Fruit fly (Drosophila melanogaster) whole organism, prepupa: ENCODE results near the gene Atxn7.

Experiments used
- CG11294 ChIP-seq: fragments of 200-800 bp; sonication (Bioruptor generic); IDR thresholded peaks from 2 replicates; pipeline ENCODE4 v1.3.6; 2022; ENCODE audit warnings: missing biosample characterization, missing genetic modification characterization
- CG1621 ChIP-seq: fragments of 200-800 bp; sonication (Bioruptor generic); optimal IDR thresholded peaks from 3 replicates; lab custom pipeline; 2018; ENCODE audit warnings: missing biosample characterization, mild to moderate bottlenecking, missing genetic modification characterization
- CG32006 ChIP-seq: fragments of 200-800 bp; sonication (Bioruptor generic); optimal IDR thresholded peaks from 3 replicates; lab custom pipeline; 2017; ENCODE audit warnings: missing biosample characterization, mild to moderate bottlenecking, missing genetic modification characterization
- CG4318 ChIP-seq: fragments of 200-800 bp; sonication (Bioruptor generic); optimal IDR thresholded peaks from 3 replicates; lab custom pipeline; 2017; ENCODE audit warnings: missing biosample characterization, mild to moderate bottlenecking, missing genetic modification characterization
- CG8319 ChIP-seq: fragments of 200-800 bp; sonication (Bioruptor generic); optimal IDR thresholded peaks from 3 replicates; lab custom pipeline; 2016; ENCODE audit warnings: missing biosample characterization, missing genetic modification characterization
- Lpt ChIP-seq: fragments of 200-800 bp; sonication (Bioruptor generic); optimal IDR thresholded peaks from 3 replicates; lab custom pipeline; 2016; ENCODE audit warnings: missing biosample characterization, missing genetic modification characterization
- OdsH ChIP-seq: fragments of 200-800 bp; sonication (Bioruptor generic); optimal IDR thresholded peaks from 3 replicates; lab custom pipeline; 2016; ENCODE audit warnings: missing biosample characterization, missing genetic modification characterization
- Smox ChIP-seq: fragments of 200-800 bp; sonication (Bioruptor generic); optimal IDR thresholded peaks from 3 replicates; lab custom pipeline; 2016; ENCODE audit warnings: missing biosample characterization, missing genetic modification characterization
- Sox102F ChIP-seq: fragments of 200-800 bp; sonication (Bioruptor generic); optimal IDR thresholded peaks from 2 replicates; lab custom pipeline; 2016; ENCODE audit warnings: missing biosample characterization, mild to moderate bottlenecking, missing genetic modification characterization
- salr ChIP-seq, 2 experiments: fragments of 200-800 bp; sonication (Bioruptor generic); optimal IDR thresholded peaks; 3 replicates each; lab custom pipeline; 2016 to 2018; ENCODE audit warnings: missing biosample characterization in 2 of 2, missing genetic modification characterization in 2 of 2, mild to moderate bottlenecking in 1 of 2
- ss ChIP-seq, 2 experiments: fragments of 200-800 bp; sonication (Bioruptor generic); optimal IDR thresholded peaks; 2 replicates in 1 of 2; 3 replicates in 1 of 2; lab custom pipeline; 2017 to 2018; ENCODE audit warnings: mild to moderate bottlenecking in 2 of 2, missing biosample characterization in 2 of 2, missing genetic modification characterization in 2 of 2, moderate library complexity in 1 of 2

DNA sequence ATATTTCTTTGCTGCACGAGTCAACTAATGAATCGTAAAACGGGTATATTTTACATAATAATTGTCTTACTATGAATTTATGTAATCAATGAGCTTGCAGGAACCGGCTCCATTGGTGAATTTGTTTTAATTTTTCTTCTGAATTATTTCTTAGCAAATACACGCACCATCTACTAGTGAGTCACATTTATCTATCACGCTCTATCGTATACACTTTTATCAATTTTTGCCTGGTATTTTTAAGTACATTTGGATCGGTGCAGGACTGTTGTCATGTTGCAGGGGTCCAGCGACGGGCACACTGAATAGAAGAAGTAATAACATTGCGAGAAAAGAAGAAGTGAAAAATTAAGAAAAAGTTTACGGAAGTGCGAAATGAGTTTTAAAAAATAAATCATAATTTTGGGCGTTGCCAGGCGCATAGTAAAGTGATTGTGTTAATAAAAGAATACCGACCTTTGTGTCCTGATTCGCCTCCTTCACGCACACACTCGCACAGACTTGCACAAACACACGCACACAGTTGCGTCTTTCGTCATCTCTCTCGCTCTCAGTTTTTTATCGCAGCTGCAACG lies 10.5 kb upstream of the Atxn7 start, which contains the start of the genes Rab5 and Axud1:
- no peak for TF ChIP-seq CG8319 (GFP tag; lab: Kevin White, UChicago)
- TF ChIP-seq ss (GFP tag; optimal IDR thresholded peaks at IDR 0.05; lab: Kevin White, UChicago), result peak; percentile 5 to 10
- TF ChIP-seq CG11294 (GFP tag; lab: Robert Waterston, UW), result no peak
- TF ChIP-seq CG32006, result no peak
- TF ChIP-seq CG1621 (tag; lab: Kevin White, UChicago), result no peak
- no peak for TF ChIP-seq Sox102F
- TF ChIP-seq CG4318 (GFP tag; lab: Kevin White, UChicago), result no peak
- TF ChIP-seq OdsH (GFP tag; lab: Kevin White, UChicago), result no peak
- no peak for TF ChIP-seq salr (GFP tag; optimal IDR thresholded peaks at IDR 0.05; lab: Kevin White, UChicago)
- no peak for TF ChIP-seq Lpt (GFP tag; lab: Kevin White, UChicago)
- TF ChIP-seq Smox (GFP tag; lab: Kevin White, UChicago), result no peak
